Fruit fly (Drosophila melanogaster): ENCODE results near the gene RpL35.
A peak's percentile ranks its signal among the peaks of the same experiment; 100 is the strongest.

RpL35 gene

dm6 chrX:5705097-5705496 lies 32.9 kb downstream of the RpL35 start:
- TF ChIP-seq CG8301 (tag; optimal IDR thresholded peaks at IDR 0.05) (no peak), CG17806 (tag; optimal IDR thresholded peaks at IDR 0.05) (no peak), CG34367 (tag; optimal IDR thresholded peaks at IDR 0.05) (no peak), Snoo (tag; optimal IDR thresholded peaks at IDR 0.05) (no peak), CG10348 (GFP tag; IDR thresholded peaks at IDR 0.05) (no peak), fd96Ca (GFP tag; IDR thresholded peaks at IDR 0.05) (no peak), CG4496 (GFP tag; IDR thresholded peaks at IDR 0.05) (no peak), Pif1B (GFP tag; optimal IDR thresholded peaks at IDR 0.05) (no peak), EcR (GFP tag; optimal IDR thresholded peaks at IDR 0.05) (no peak), CG13204 (GFP tag; optimal IDR thresholded peaks at IDR 0.05) (no peak), rn (GFP tag; IDR thresholded peaks at IDR 0.05) (no peak), Ets98B (GFP tag; IDR thresholded peaks at IDR 0.05) (no peak), CG32121 (GFP tag; IDR thresholded peaks at IDR 0.05) (no peak)

- TF ChIP-seq CG4496 (GFP tag; IDR thresholded peaks at IDR 0.05) = peak; percentile 97
- TF ChIP-seq fd96Ca (GFP tag; IDR thresholded peaks at IDR 0.05) = peak; percentile 97
- TF ChIP-seq D1 (tag; optimal IDR thresholded peaks at IDR 0.05) = no peak
- TF ChIP-seq CG32121 (GFP tag; IDR thresholded peaks at IDR 0.05) = peak; percentile 94
- peak; percentile 45 for TF ChIP-seq CG34367 (tag; optimal IDR thresholded peaks at IDR 0.05)
- peak; percentile 65 for TF ChIP-seq CG17806 (tag; optimal IDR thresholded peaks at IDR 0.05)
- TF ChIP-seq CG9948 (tag; optimal IDR thresholded peaks at IDR 0.05) = peak; percentile 62
- TF ChIP-seq CG8301 (tag; optimal IDR thresholded peaks at IDR 0.05) = peak; percentile 86
- TF ChIP-seq CG13204 (GFP tag; optimal IDR thresholded peaks at IDR 0.05) = no peak
- no peak for TF ChIP-seq Snoo (tag; optimal IDR thresholded peaks at IDR 0.05)
- peak; percentile 71 for TF ChIP-seq Pif1A (GFP tag; optimal IDR thresholded peaks at IDR 0.05)
- peak; percentile 86 for TF ChIP-seq rn (GFP tag; IDR thresholded peaks at IDR 0.05)
- peak; percentile 85 for TF ChIP-seq CG14655 (GFP tag; optimal IDR thresholded peaks at IDR 0.05)
- TF ChIP-seq EcR (GFP tag; optimal IDR thresholded peaks at IDR 0.05) = no peak
- peak; percentile 57 for TF ChIP-seq gl (tag; optimal IDR thresholded peaks at IDR 0.05)
- TF ChIP-seq CG8159 (tag; optimal IDR thresholded peaks at IDR 0.05) = peak; percentile 81
- TF ChIP-seq CG10348 (GFP tag; IDR thresholded peaks at IDR 0.05) = peak; percentile 53
- peak; percentile 63 for TF ChIP-seq Pif1B (GFP tag; optimal IDR thresholded peaks at IDR 0.05)
- peak; percentile 62 for TF ChIP-seq CG15710 (tag; optimal IDR thresholded peaks at IDR 0.05)
- peak; percentile 95 for TF ChIP-seq Ets98B (GFP tag; IDR thresholded peaks at IDR 0.05)
- peak; percentile 87 for TF ChIP-seq CG12605 (GFP tag; IDR thresholded peaks at IDR 0.05)
Measured at dm6 chrX:5705899-5706312, 33.7 kb downstream of the RpL35 start.

- TF ChIP-seq CG14655 (GFP tag; optimal IDR thresholded peaks at IDR 0.05) (no peak), CG4496 (GFP tag; IDR thresholded peaks at IDR 0.05) (no peak), CG17806 (tag; optimal IDR thresholded peaks at IDR 0.05) (no peak), CG15710 (tag; optimal IDR thresholded peaks at IDR 0.05) (no peak), CG8159 (tag; optimal IDR thresholded peaks at IDR 0.05) (no peak), fd96Ca (GFP tag; IDR thresholded peaks at IDR 0.05) (no peak), Pif1A (GFP tag; optimal IDR thresholded peaks at IDR 0.05) (no peak), Pif1B (GFP tag; optimal IDR thresholded peaks at IDR 0.05) (no peak)
Measured at dm6 chrX:5712966-5713365, 40.8 kb downstream of the RpL35 start.

dm6 chrX:5714786-5715185 lies 42.6 kb downstream of the RpL35 start:
- TF ChIP-seq Snoo (tag; optimal IDR thresholded peaks at IDR 0.05) = no peak
- no peak for TF ChIP-seq rn (GFP tag; IDR thresholded peaks at IDR 0.05)
- no peak for TF ChIP-seq CG32121 (GFP tag; IDR thresholded peaks at IDR 0.05)
- no peak for TF ChIP-seq CG12605 (GFP tag; IDR thresholded peaks at IDR 0.05)
- TF ChIP-seq CG13204 (GFP tag; optimal IDR thresholded peaks at IDR 0.05) = no peak
- no peak for TF ChIP-seq fd96Ca (GFP tag; IDR thresholded peaks at IDR 0.05)
- TF ChIP-seq CG9948 (tag; optimal IDR thresholded peaks at IDR 0.05) = no peak
- TF ChIP-seq gl (tag; optimal IDR thresholded peaks at IDR 0.05) = no peak
- no peak for TF ChIP-seq CG14655 (GFP tag; optimal IDR thresholded peaks at IDR 0.05)
- TF ChIP-seq EcR (GFP tag; optimal IDR thresholded peaks at IDR 0.05) = no peak
- no peak for TF ChIP-seq CG34367 (tag; optimal IDR thresholded peaks at IDR 0.05)

dm6 chrX:5715455-5716227 lies 43.4 kb downstream of the RpL35 start:
- no peak for TF ChIP-seq Pif1A (GFP tag; optimal IDR thresholded peaks at IDR 0.05)
- TF ChIP-seq Snoo (tag; optimal IDR thresholded peaks at IDR 0.05) = no peak
- peak; percentile 73 for TF ChIP-seq CG4496 (GFP tag; IDR thresholded peaks at IDR 0.05)

- TF ChIP-seq Pif1A (GFP tag; optimal IDR thresholded peaks at IDR 0.05) = no peak
- peak; percentile 21 for TF ChIP-seq CG13204 (GFP tag; optimal IDR thresholded peaks at IDR 0.05)
- no peak for TF ChIP-seq rn (GFP tag; IDR thresholded peaks at IDR 0.05)
- TF ChIP-seq CG8301 (tag; optimal IDR thresholded peaks at IDR 0.05) = no peak
- no peak for TF ChIP-seq Pif1B (GFP tag; optimal IDR thresholded peaks at IDR 0.05)
Measured at dm6 chrX:5717741-5718475, 45.7 kb downstream of the RpL35 start, which contains the start of gene CG33080. Gene CG33080 (minus strand): TSS chrX:5717778.

All from whole organism, pupa.